Fruit fly (Drosophila melanogaster) whole organism, embryonic: Measurements from ENCODE around the gene ClC-a.

ENCODE experiments used
- ATbp ChIP-seq: fragments of 200-800 bp; sonication (Bioruptor generic); optimal IDR thresholded peaks from 2 replicates; lab custom pipeline; 2017; ENCODE audit warnings: missing biosample characterization, mild to moderate bottlenecking, missing genetic modification characterization, missing genetic modification reagents
- Asciz ChIP-seq: fragments of 200-800 bp; sonication (Bioruptor generic); optimal IDR thresholded peaks from 2 replicates; lab custom pipeline; 2017; ENCODE audit warnings: missing biosample characterization, mild to moderate bottlenecking, missing genetic modification characterization, missing genetic modification reagents
- Atf6 ChIP-seq: fragments of 200-800 bp; sonication (Bioruptor generic); IDR thresholded peaks from 2 replicates; pipeline ENCODE4 v1.3.6; 2022; ENCODE audit warnings: missing biosample characterization, missing genetic modification characterization
- C15 ChIP-seq: fragments of 200-800 bp; sonication (Bioruptor generic); IDR thresholded peaks from 3 replicates; pipeline ENCODE4 v1.3.6; 2022; ENCODE audit warnings: missing biosample characterization, missing genetic modification characterization
- CG1024 ChIP-seq: fragments of 200-800 bp; sonication (Bioruptor generic); IDR thresholded peaks from 2 replicates; pipeline ENCODE4 v1.3.6; 2022; ENCODE audit warnings: missing biosample characterization, missing genetic modification characterization
- CG10321 ChIP-seq: fragments of 200-800 bp; sonication (Bioruptor generic); IDR thresholded peaks from 2 replicates; pipeline ENCODE4 v1.3.6; 2022; ENCODE audit warnings: missing biosample characterization, missing genetic modification characterization
- CG10565 ChIP-seq: fragments of 200-800 bp; sonication (Bioruptor generic); optimal IDR thresholded peaks from 3 replicates; lab custom pipeline; 2016; ENCODE audit warnings: missing biosample characterization, mild to moderate bottlenecking, missing genetic modification characterization
- CG11695 ChIP-seq: fragments of 200-800 bp; sonication (Bioruptor generic); IDR thresholded peaks from 3 replicates; pipeline ENCODE4 v1.3.6; 2022; ENCODE audit warnings: missing biosample characterization, missing genetic modification characterization
- CG12236 ChIP-seq: fragments of 200-800 bp; sonication (Bioruptor generic); optimal IDR thresholded peaks from 2 replicates; lab custom pipeline; 2016; ENCODE audit warnings: missing biosample characterization, missing genetic modification characterization
- CG12769 ChIP-seq: fragments of 200-800 bp; sonication (Bioruptor generic); optimal IDR thresholded peaks from 2 replicates; lab custom pipeline; 2019; ENCODE audit warnings: missing biosample characterization, mild to moderate bottlenecking, missing genetic modification characterization, moderate library complexity
- CG12942 ChIP-seq: fragments of 200-800 bp; sonication (Bioruptor generic); optimal IDR thresholded peaks from 3 replicates; lab custom pipeline; 2016; ENCODE audit warnings: missing biosample characterization, missing genetic modification characterization
- CG14667 ChIP-seq: fragments of 200-800 bp; sonication (Bioruptor generic); IDR thresholded peaks from 2 replicates; pipeline ENCODE4 v1.3.6; 2022; ENCODE audit warnings: missing biosample characterization, missing genetic modification characterization
- CG14860 ChIP-seq: fragments of 200-800 bp; sonication (Bioruptor generic); IDR thresholded peaks from 3 replicates; pipeline ENCODE4 v1.3.6; 2022; ENCODE audit warnings: missing biosample characterization, missing genetic modification characterization; ENCODE audit not compliant: partially characterized antibody
- CG15073 ChIP-seq: fragments of 200-800 bp; sonication (Bioruptor generic); optimal IDR thresholded peaks from 2 replicates; lab custom pipeline; 2016; ENCODE audit warnings: missing biosample characterization, missing genetic modification characterization
- CG1529 ChIP-seq: fragments of 200-800 bp; sonication (Bioruptor generic); optimal IDR thresholded peaks from 3 replicates; lab custom pipeline; 2018; ENCODE audit warnings: missing biosample characterization, missing genetic modification characterization
- CG1647 ChIP-seq: fragments of 200-800 bp; sonication (Bioruptor generic); optimal IDR thresholded peaks from 3 replicates; lab custom pipeline; 2016; ENCODE audit warnings: missing biosample characterization, missing genetic modification characterization
- CG17912 ChIP-seq: fragments of 200-800 bp; sonication (Bioruptor generic); optimal IDR thresholded peaks from 2 replicates; lab custom pipeline; 2018; ENCODE audit warnings: missing biosample characterization, mild to moderate bottlenecking, missing genetic modification characterization
- CG18599 ChIP-seq: fragments of 200-800 bp; sonication (Bioruptor generic); optimal IDR thresholded peaks from 3 replicates; lab custom pipeline; 2017; ENCODE audit warnings: missing biosample characterization, missing genetic modification characterization, mild to moderate bottlenecking, moderate library complexity, missing genetic modification reagents
- CG30020 ChIP-seq: fragments of 200-800 bp; optimal IDR thresholded peaks from 2 replicates; lab custom pipeline; 2019; ENCODE audit warnings: missing biosample characterization, mild to moderate bottlenecking, missing genetic modification characterization, moderate library complexity
- CG30431 ChIP-seq: fragments of 200-800 bp; sonication (Bioruptor generic); optimal IDR thresholded peaks from 2 replicates; lab custom pipeline; 2017; ENCODE audit warnings: missing biosample characterization, missing genetic modification characterization
- CG3065 ChIP-seq: fragments of 200-800 bp; sonication (Bioruptor generic); optimal IDR thresholded peaks from 2 replicates; lab custom pipeline; 2016; ENCODE audit warnings: missing biosample characterization, missing genetic modification characterization
- CG32532 ChIP-seq: fragments of 200-800 bp; sonication (Bioruptor generic); IDR thresholded peaks from 2 replicates; pipeline ENCODE4 v1.3.6; 2022; ENCODE audit warnings: missing biosample characterization, missing genetic modification characterization
- CG3847 ChIP-seq: fragments of 200-800 bp; sonication (Bioruptor generic); IDR thresholded peaks from 2 replicates; pipeline ENCODE4 v1.3.6; 2022; ENCODE audit warnings: missing biosample characterization, missing genetic modification characterization
- CG4282 ChIP-seq: fragments of 200-800 bp; sonication (Bioruptor generic); optimal IDR thresholded peaks from 2 replicates; lab custom pipeline; 2016; ENCODE audit warnings: missing biosample characterization, missing genetic modification characterization
- CG43689 ChIP-seq: fragments of 200-800 bp; sonication (Bioruptor generic); IDR thresholded peaks from 2 replicates; pipeline ENCODE4 v1.3.6; 2022; ENCODE audit warnings: missing biosample characterization, missing genetic modification characterization
- CG9932 ChIP-seq: fragments of 200-800 bp; sonication (Bioruptor generic); IDR thresholded peaks from 2 replicates; pipeline ENCODE4 v1.3.6; 2022; ENCODE audit warnings: missing biosample characterization, missing genetic modification characterization
- CoRest ChIP-seq: fragments of 200-800 bp; sonication (Bioruptor generic); optimal IDR thresholded peaks from 3 replicates; lab custom pipeline; 2018; ENCODE audit warnings: missing biosample characterization, mild to moderate bottlenecking, missing genetic modification characterization, moderate library complexity
- D19B ChIP-seq: fragments of 200-800 bp; sonication (Bioruptor generic); optimal IDR thresholded peaks from 2 replicates; lab custom pipeline; 2017; ENCODE audit warnings: missing biosample characterization, mild to moderate bottlenecking, missing genetic modification characterization
- Drgx ChIP-seq: fragments of 200-800 bp; sonication (Bioruptor generic); IDR thresholded peaks from 2 replicates; pipeline ENCODE4 v1.3.6; 2022; ENCODE audit warnings: missing biosample characterization, missing genetic modification characterization
- Elba2 ChIP-seq: fragments of 200-800 bp; sonication (Bioruptor generic); optimal IDR thresholded peaks from 3 replicates; lab custom pipeline; 2016; ENCODE audit warnings: missing biosample characterization, missing genetic modification characterization
- Fer3 ChIP-seq: fragments of 200-800 bp; sonication (Bioruptor generic); optimal IDR thresholded peaks from 2 replicates; lab custom pipeline; 2018; ENCODE audit warnings: missing biosample characterization, mild to moderate bottlenecking, missing genetic modification characterization, moderate library complexity
- HHEX ChIP-seq: fragments of 200-800 bp; sonication (Bioruptor generic); optimal IDR thresholded peaks from 3 replicates; lab custom pipeline; 2017; ENCODE audit warnings: missing biosample characterization, mild to moderate bottlenecking, missing genetic modification characterization, missing genetic modification reagents
- Kr ChIP-seq: fragments of 200-800 bp; sonication (Bioruptor generic); optimal IDR thresholded peaks from 2 replicates; lab custom pipeline; 2017; ENCODE audit warnings: missing biosample characterization, mild to moderate bottlenecking, missing genetic modification characterization
- al ChIP-seq: fragments of 200-800 bp; sonication (Bioruptor generic); IDR thresholded peaks from 2 replicates; pipeline ENCODE4 v1.3.6; 2022; ENCODE audit warnings: missing biosample characterization, missing genetic modification characterization
- aop ChIP-seq: fragments of 200-800 bp; sonication (Bioruptor generic); IDR thresholded peaks from 2 replicates; pipeline ENCODE4 v1.3.6; 2022; ENCODE audit warnings: missing biosample characterization, missing genetic modification characterization
- ara ChIP-seq: fragments of 200-800 bp; sonication (Bioruptor generic); IDR thresholded peaks from 2 replicates; pipeline ENCODE4 v1.3.6; 2022; ENCODE audit warnings: missing biosample characterization, missing genetic modification characterization
- btn ChIP-seq: fragments of 200-800 bp; sonication (Bioruptor generic); optimal IDR thresholded peaks from 2 replicates; lab custom pipeline; 2016; ENCODE audit warnings: missing biosample characterization, missing genetic modification characterization
- cg ChIP-seq: fragments of 200-800 bp; sonication (Bioruptor generic); optimal IDR thresholded peaks from 3 replicates; lab custom pipeline; 2019; ENCODE audit warnings: missing biosample characterization, mild to moderate bottlenecking, missing genetic modification characterization, moderate library complexity
- crol ChIP-seq: fragments of 200-800 bp; sonication (Bioruptor generic); IDR thresholded peaks from 2 replicates; pipeline ENCODE4 v1.3.6; 2022; ENCODE audit warnings: missing biosample characterization, missing genetic modification characterization
- danr ChIP-seq: fragments of 200-800 bp; sonication (Bioruptor generic); IDR thresholded peaks from 2 replicates; pipeline ENCODE4 v1.3.6; 2022; ENCODE audit warnings: missing biosample characterization, missing genetic modification characterization
- dmrt11E ChIP-seq: fragments of 200-800 bp; sonication (Bioruptor generic); optimal IDR thresholded peaks from 3 replicates; lab custom pipeline; 2018; ENCODE audit warnings: missing biosample characterization, mild to moderate bottlenecking, missing genetic modification characterization, moderate library complexity
- dpn ChIP-seq, 2 experiments: fragments of 200-800 bp; sonication (Bioruptor generic); optimal IDR thresholded peaks; 3 replicates each; lab custom pipeline; 2016; ENCODE audit warnings: missing biosample characterization in 2 of 2, missing genetic modification characterization in 2 of 2
- esg ChIP-seq: fragments of 200-800 bp; sonication (Bioruptor generic); conservative IDR thresholded peaks from 2 replicates; pipeline ENCODE4 v1.3.6; 2022; ENCODE audit warnings: missing biosample characterization, missing genetic modification characterization
- fd96Cb ChIP-seq: fragments of 200-800 bp; sonication (Bioruptor generic); optimal IDR thresholded peaks from 2 replicates; lab custom pipeline; 2018; ENCODE audit warnings: missing biosample characterization, mild to moderate bottlenecking, missing genetic modification characterization, moderate library complexity
- hbn ChIP-seq: fragments of 200-800 bp; sonication (Bioruptor generic); IDR thresholded peaks from 2 replicates; pipeline ENCODE4 v1.3.6; 2022; ENCODE audit warnings: missing biosample characterization, missing genetic modification characterization; ENCODE audit not compliant: partially characterized antibody
- luna ChIP-seq: fragments of 200-800 bp; sonication (Bioruptor generic); optimal IDR thresholded peaks from 2 replicates; lab custom pipeline; 2016; ENCODE audit warnings: missing biosample characterization, missing genetic modification characterization
- nom ChIP-seq: fragments of 200-800 bp; sonication (Bioruptor generic); optimal IDR thresholded peaks from 2 replicates; lab custom pipeline; 2017; ENCODE audit warnings: missing biosample characterization, missing genetic modification characterization, mild to moderate bottlenecking, moderate library complexity, missing genetic modification reagents
- scrt ChIP-seq: fragments of 200-800 bp; sonication (Bioruptor generic); optimal IDR thresholded peaks from 2 replicates; lab custom pipeline; 2018; ENCODE audit warnings: missing biosample characterization, mild to moderate bottlenecking, missing genetic modification characterization, moderate library complexity
- tll ChIP-seq, 2 experiments: fragments of 200-800 bp in 1 of 2; fragments of >200 bp in 1 of 2; sonication (Bioruptor generic) in 1 of 2; optimal IDR thresholded peaks; 2 replicates each; lab custom pipeline; 2017 to 2019; ENCODE audit warnings: missing biosample characterization in 2 of 2, missing genetic modification characterization in 2 of 2, mild to moderate bottlenecking in 1 of 2, moderate library complexity in 1 of 2
- trem ChIP-seq: fragments of 200-800 bp; optimal IDR thresholded peaks from 3 replicates; lab custom pipeline; 2019; ENCODE audit warnings: missing biosample characterization, mild to moderate bottlenecking, missing genetic modification characterization, moderate library complexity
- tx ChIP-seq: fragments of 200-800 bp; sonication (Bioruptor generic); optimal IDR thresholded peaks from 2 replicates; lab custom pipeline; 2016; ENCODE audit warnings: missing biosample characterization, missing genetic modification characterization
- wdn ChIP-seq: fragments of 200-800 bp; sonication (Bioruptor generic); IDR thresholded peaks from 2 replicates; pipeline ENCODE4 v1.3.6; 2022; ENCODE audit warnings: missing biosample characterization, missing genetic modification characterization

Gene ClC-a

DNA sequence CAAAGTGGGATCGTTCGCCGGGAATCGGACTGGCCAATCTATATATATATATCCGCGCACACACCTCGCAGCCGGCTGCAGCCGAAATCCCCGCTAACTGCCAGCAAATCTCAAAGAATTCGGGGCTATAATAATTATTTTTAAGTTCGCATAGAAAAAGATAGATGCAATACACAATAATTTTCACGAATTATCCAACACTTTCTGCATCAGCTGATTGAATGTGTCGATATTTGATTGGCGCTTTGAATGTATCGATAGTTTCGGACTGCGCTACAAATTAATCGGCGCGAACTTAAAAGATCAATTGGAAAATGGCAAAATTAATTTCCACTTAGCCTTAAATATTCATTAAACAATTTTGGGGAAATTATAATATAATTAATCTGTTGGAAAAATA lies 16.2 kb downstream of the ClC-a start, which contains the start of gene Sbf (continued):
- TF ChIP-seq HHEX = no peak
- TF ChIP-seq CG18599 (GFP tag; lab: Kevin White, UChicago) = no peak
- no peak for TF ChIP-seq CG12769
- peak; percentile 77 for TF ChIP-seq CG14860 (GFP tag; lab: Robert Waterston, UW)
- TF ChIP-seq Fer3 = no peak
- TF ChIP-seq CG3065 (GFP tag; lab: Kevin White, UChicago) = no peak
- no peak for TF ChIP-seq esg (GFP tag; lab: Robert Waterston, UW)
- no peak for TF ChIP-seq CG1647 (GFP tag; lab: Kevin White, UChicago)
- no peak for TF ChIP-seq luna (GFP tag; lab: Kevin White, UChicago)
- no peak for TF ChIP-seq Atf6 (GFP tag; lab: Robert Waterston, UW)
- no peak for TF ChIP-seq CG9932 (GFP tag; lab: Robert Waterston, UW)
- TF ChIP-seq Kr (GFP tag; lab: Kevin White, UChicago) = no peak
- no peak for TF ChIP-seq CG10321 (GFP tag; lab: Robert Waterston, UW)
- TF ChIP-seq scrt (GFP tag; lab: Kevin White, UChicago) = no peak
- TF ChIP-seq C15 = no peak
- TF ChIP-seq CG30020 = no peak
- no peak for TF ChIP-seq CG32532
- no peak for TF ChIP-seq crol (GFP tag; lab: Robert Waterston, UW)
- TF ChIP-seq CG12942 (GFP tag; lab: Kevin White, UChicago) = no peak
- TF ChIP-seq danr (GFP tag; lab: Robert Waterston, UW) = no peak
- no peak for TF ChIP-seq CG30431 (GFP tag; lab: Kevin White, UChicago)
- no peak for TF ChIP-seq Asciz (GFP tag; lab: Kevin White, UChicago)
- peak; percentile 69 for TF ChIP-seq Elba2
- no peak for TF ChIP-seq D19B (GFP tag; lab: Kevin White, UChicago)
- no peak for TF ChIP-seq tll (GFP tag; optimal IDR thresholded peaks at IDR 0.05; lab: Kevin White, UChicago)
- TF ChIP-seq Drgx (GFP tag; lab: Robert Waterston, UW) = no peak
- TF ChIP-seq CG43689 = no peak
- TF ChIP-seq fd96Cb (tag; lab: Kevin White, UChicago) = no peak
- no peak for TF ChIP-seq aop (GFP tag; lab: Robert Waterston, UW)
- TF ChIP-seq CG1024 = no peak
- no peak for TF ChIP-seq CG12236 (GFP tag; lab: Kevin White, UChicago)
- TF ChIP-seq CG1529 (GFP tag; lab: Kevin White, UChicago) = no peak
- TF ChIP-seq al (GFP tag; lab: Robert Waterston, UW) = no peak
- peak; percentile 81 for TF ChIP-seq trem (tag; lab: Kevin White, UChicago)
- TF ChIP-seq btn (GFP tag; lab: Kevin White, UChicago) = no peak
- TF ChIP-seq ara (GFP tag; lab: Robert Waterston, UW) = no peak
- no peak for TF ChIP-seq CG10565 (GFP tag; lab: Kevin White, UChicago)
- TF ChIP-seq CoRest (tag; lab: Kevin White, UChicago) = no peak
- TF ChIP-seq dmrt11E = no peak
- TF ChIP-seq CG14667 (GFP tag; lab: Robert Waterston, UW) = no peak
- no peak for TF ChIP-seq wdn (GFP tag; lab: Robert Waterston, UW)
- peak; percentile 41 for TF ChIP-seq nom (GFP tag; lab: Kevin White, UChicago)
- no peak for TF ChIP-seq cg
- no peak for TF ChIP-seq CG4282 (GFP tag; lab: Kevin White, UChicago)
- TF ChIP-seq hbn = peak; percentile 85
- no peak for TF ChIP-seq CG15073 (GFP tag; lab: Kevin White, UChicago)
- TF ChIP-seq CG11695 (GFP tag; lab: Robert Waterston, UW) = no peak
- no peak for TF ChIP-seq CG17912 (GFP tag; lab: Kevin White, UChicago)
- TF ChIP-seq tx = no peak
- peak in 1 of 2 experiments; percentile 28 for TF ChIP-seq dpn (GFP tag; optimal IDR thresholded peaks at IDR 0.05; lab: Kevin White, UChicago)
- TF ChIP-seq CG3847 = peak; percentile 58; the same call in 1 of the 2 replicates
- no peak for TF ChIP-seq ATbp (GFP tag; lab: Kevin White, UChicago)
